Worm (Caenorhabditis elegans) whole organism, late embryonic: ENCODE measurements around the gene C48B4.10.

Experiments
- C08G9.2 ChIP-seq: sonication (generic microtip); optimal IDR thresholded peaks from 2 replicates; lab custom pipeline; 2016; ENCODE audit warnings: mild to moderate bottlenecking, missing genetic modification characterization, moderate library complexity, missing compliant biosample characterization
- ceh-31 ChIP-seq: sonication (generic microtip); optimal IDR thresholded peaks from 2 replicates; lab custom pipeline; 2016; ENCODE audit warnings: missing genetic modification characterization, missing compliant biosample characterization
- ceh-45 ChIP-seq: fragments of 200-800 bp; sonication (Bioruptor generic); IDR thresholded peaks from 2 replicates; pipeline ENCODE4 v1.3.6; 2022; ENCODE audit warnings: missing genetic modification reagents, missing genetic modification characterization, missing compliant biosample characterization
- ceh-9 ChIP-seq: sonication (generic microtip); optimal IDR thresholded peaks from 2 replicates; lab custom pipeline; 2016; ENCODE audit warnings: mild to moderate bottlenecking, missing genetic modification characterization, inconsistent platforms, missing compliant biosample characterization
- hlh-30 ChIP-seq: sonication (generic microtip); optimal IDR thresholded peaks from 2 replicates; lab custom pipeline; 2017; ENCODE audit warnings: antibody characterized with exemption, missing genetic modification characterization, missing compliant biosample characterization; ENCODE audit not compliant: insufficient read depth
- nfya-1 ChIP-seq: sonication (generic microtip); optimal IDR thresholded peaks from 2 replicates; lab custom pipeline; 2017; ENCODE audit warnings: missing genetic modification characterization, mild to moderate bottlenecking, missing compliant biosample characterization, antibody characterized with exemption, moderate library complexity
- pha-4 ChIP-seq: fragments of 150-350 bp; optimal IDR thresholded peaks from 2 replicates; lab custom pipeline; 2018; ENCODE audit warnings: missing biosample characterization, missing genetic modification reagents, missing genetic modification characterization
- sox-2 ChIP-seq: fragments of 200-800 bp; sonication (Bioruptor generic); IDR thresholded peaks from 2 replicates; pipeline ENCODE4 v1.3.6; 2022; ENCODE audit warnings: missing genetic modification reagents, missing genetic modification characterization, missing compliant biosample characterization
- sox-4 ChIP-seq: sonication (generic microtip); optimal IDR thresholded peaks from 2 replicates; lab custom pipeline; 2017; ENCODE audit warnings: mild to moderate bottlenecking, missing genetic modification characterization, inconsistent platforms, missing compliant biosample characterization

ce11 chrIII:9542280-9542679 is 22.0 kb downstream of the C48B4.10 start, which contains the start of gene mut-7:
- TF ChIP-seq pha-4 (tag; lab: Kevin White, UChicago) (no peak), nfya-1 (tag; lab: Kevin White, UChicago) (no peak), ceh-9 (tag; lab: Kevin White, UChicago) (no peak), hlh-30 (tag; lab: Kevin White, UChicago) (no peak), ceh-45 (no peak), ceh-31 (tag; lab: Kevin White, UChicago) (no peak), C08G9.2 (tag; lab: Kevin White, UChicago) (no peak), sox-4 (tag; lab: Kevin White, UChicago) (no peak), sox-2 (GFP tag; lab: Robert Waterston, UW) (no peak)
